Fruit fly (Drosophila melanogaster): Measurements from ENCODE around the gene CG11037.

CG11037 gene

dm6 chr3L:20954118-20954517, 7.1 kb downstream of the CG11037 start (continued):
- TF ChIP-seq CG10209 (GFP tag; optimal IDR thresholded peaks at IDR 0.05) (peak; percentile 37), yki (optimal IDR thresholded peaks at IDR 0.05) (no peak), ken (GFP tag; IDR thresholded peaks at IDR 0.05) (no peak), Hmx (GFP tag; optimal IDR thresholded peaks at IDR 0.05) (no peak), Hsf (GFP tag; optimal IDR thresholded peaks at IDR 0.05) (no peak), CG4360 (GFP tag; IDR thresholded peaks at IDR 0.05) (no peak), CG7745 (tag; optimal IDR thresholded peaks at IDR 0.05) (no peak), dm (GFP tag; optimal IDR thresholded peaks at IDR 0.05) (no peak), CG17829 (tag; optimal IDR thresholded peaks at IDR 0.05) (no peak), gcm2 (GFP tag; optimal IDR thresholded peaks at IDR 0.05) (no peak), HmgD (GFP tag; optimal IDR thresholded peaks at IDR 0.05) (no peak), bowl (GFP tag; IDR thresholded peaks at IDR 0.05) (no peak), Ssrp (tag; optimal IDR thresholded peaks at IDR 0.05) (no peak), CG4328 (GFP tag; optimal IDR thresholded peaks at IDR 0.05) (peak; percentile 1), mld (GFP tag; IDR thresholded peaks at IDR 0.05; ENCODE audit: partially characterized antibody) (no peak), CG9817 (tag; optimal IDR thresholded peaks at IDR 0.05) (no peak), Asciz (GFP tag; optimal IDR thresholded peaks at IDR 0.05) (peak; percentile 42), zen (tag; optimal IDR thresholded peaks at IDR 0.05) (no peak), CG9876 (GFP tag; optimal IDR thresholded peaks at IDR 0.05) (no peak), CG3847 (GFP tag; IDR thresholded peaks at IDR 0.05) (no peak), so (GFP tag; IDR thresholded peaks at IDR 0.05) (no peak), Dfd (GFP tag; optimal IDR thresholded peaks at IDR 0.05) (no peak), sd (tag; optimal IDR thresholded peaks at IDR 0.05) (no peak), gsb (GFP tag; IDR thresholded peaks at IDR 0.05) (no peak), Elba2 (GFP tag; optimal IDR thresholded peaks at IDR 0.05) (no peak), sob (GFP tag; IDR thresholded peaks at IDR 0.05) (no peak), hth (optimal IDR thresholded peaks at IDR 0.05) (no peak), sr (GFP tag; IDR thresholded peaks at IDR 0.05) (no peak), HLH54F (GFP tag; optimal IDR thresholded peaks at IDR 0.05) (no peak), CG1602 (GFP tag; optimal IDR thresholded peaks at IDR 0.05) (no peak), CG11696 (GFP tag; IDR thresholded peaks at IDR 0.05) (no peak), Gug (GFP tag; IDR thresholded peaks at IDR 0.05) (no peak), CTCF (GFP tag; optimal IDR thresholded peaks at IDR 0.05) (no peak), CG10979 (tag; optimal IDR thresholded peaks at IDR 0.05) (no peak), E2f2 (GFP tag; IDR thresholded peaks at IDR 0.05) (no peak), CG12104 (GFP tag; optimal IDR thresholded peaks at IDR 0.05) (peak; percentile 17), Nf-YB (GFP tag; optimal IDR thresholded peaks at IDR 0.05) (no peak), fd64A (GFP tag; optimal IDR thresholded peaks at IDR 0.05) (peak; percentile 53), CG9932 (GFP tag; IDR thresholded peaks at IDR 0.05) (no peak), Hr78 (GFP tag; optimal IDR thresholded peaks at IDR 0.05) (no peak), CG8089 (GFP tag; optimal IDR thresholded peaks at IDR 0.05) (no peak), CG10147 (GFP tag; optimal IDR thresholded peaks at IDR 0.05) (no peak), CG7556 (GFP tag; optimal IDR thresholded peaks at IDR 0.05) (no peak), ro (GFP tag; IDR thresholded peaks at IDR 0.05) (no peak), Nf-YA (GFP tag; IDR thresholded peaks at IDR 0.05) (no peak), inv (GFP tag; IDR thresholded peaks at IDR 0.05; ENCODE audit: partially characterized antibody) (no peak), Myb (GFP tag; optimal IDR thresholded peaks at IDR 0.05) (no peak), tin (GFP tag; optimal IDR thresholded peaks at IDR 0.05) (no peak), pan (optimal IDR thresholded peaks at IDR 0.05) (no peak), pan (GFP tag; optimal IDR thresholded peaks at IDR 0.05 in 1 of 2, IDR thresholded peaks at IDR 0.05 in 1 of 2) (no peak), ssp (GFP tag; IDR thresholded peaks at IDR 0.05) (no peak), Taf1 (GFP tag; IDR thresholded peaks at IDR 0.05) (no peak), Fer2 (tag; optimal IDR thresholded peaks at IDR 0.05) (no peak), bigmax (GFP tag; optimal IDR thresholded peaks at IDR 0.05) (no peak), ase (GFP tag; IDR thresholded peaks at IDR 0.05) (no peak)
